Worm (Caenorhabditis elegans) whole organism, L4 larva: ENCODE results near the gene K02E11.3.

Source experiments
- fkh-10 ChIP-seq: fragments of 150-350 bp; optimal IDR thresholded peaks from 2 replicates; lab custom pipeline; 2014; ENCODE audit warnings: missing biosample characterization, missing genetic modification reagents, missing genetic modification characterization
- lin-13 ChIP-seq: fragments of 150-350 bp; optimal IDR thresholded peaks from 2 replicates; lab custom pipeline; 2014; ENCODE audit warnings: missing biosample characterization, missing genetic modification reagents, missing genetic modification characterization
- lin-39 ChIP-seq: fragments of 150-350 bp; optimal IDR thresholded peaks from 2 replicates; lab custom pipeline; 2014; ENCODE audit warnings: missing biosample characterization, missing genetic modification reagents, missing genetic modification characterization
- lir-3 ChIP-seq: sonication (generic microtip); optimal IDR thresholded peaks from 2 replicates; lab custom pipeline; 2016; ENCODE audit warnings: mild to moderate bottlenecking, missing genetic modification characterization, missing compliant biosample characterization
- lsy-2 ChIP-seq, 2 experiments: fragments of 150-350 bp in 1 of 2; sonication (generic microtip) in 1 of 2; optimal IDR thresholded peaks; 2 replicates each; lab custom pipeline; 2014 to 2017; ENCODE audit warnings: missing biosample characterization in 2 of 2, missing genetic modification characterization in 2 of 2
- unc-62 ChIP-seq, 3 experiments: fragments of 150-350 bp in 1 of 3; sonication (generic microtip); optimal IDR thresholded peaks in 2 of 3; peaks in 1 of 3; 1 replicate in 1 of 3; 2 replicates in 2 of 3; lab custom pipeline; 2014 to 2017; ENCODE audit warnings: missing biosample characterization in 3 of 3, missing genetic modification characterization in 3 of 3, missing genetic modification reagents in 3 of 3, missing genotype in 1 of 3
- zip-2 ChIP-seq: fragments of 150-350 bp; optimal IDR thresholded peaks from 2 replicates; lab custom pipeline; 2014; ENCODE audit warnings: missing biosample characterization, missing genetic modification characterization

DNA sequence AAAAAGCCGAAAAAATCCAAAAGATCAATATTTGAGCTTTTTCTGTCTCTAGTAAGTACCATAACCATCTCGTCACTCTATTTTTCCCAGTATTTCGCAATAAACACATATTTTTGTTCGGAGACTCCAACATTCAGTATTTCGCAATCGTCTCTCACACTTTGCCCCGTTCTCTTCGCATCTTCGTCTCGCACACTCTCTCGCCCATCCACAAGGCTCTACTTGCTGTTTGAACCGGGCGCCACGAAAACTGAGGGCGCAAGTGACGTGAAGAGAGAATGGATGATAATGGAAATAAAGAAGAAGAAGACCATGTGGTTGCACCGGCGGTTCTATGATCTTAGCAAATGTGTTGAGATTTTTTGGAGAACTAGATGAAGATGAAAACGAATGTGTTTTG lies 46.6 kb downstream of the K02E11.3 start:
- TF ChIP-seq lin-39 (tag; lab: Kevin White, UChicago), result peak; percentile 21
- no peak for TF ChIP-seq fkh-10 (GFP tag; lab: Kevin White, UChicago)
- peak; percentile 35 for TF ChIP-seq zip-2 (tag; lab: Kevin White, UChicago)
- peak; percentile 87 to 90 for TF ChIP-seq lsy-2 (tag; optimal IDR thresholded peaks at IDR 0.05; lab: Kevin White, UChicago)
- TF ChIP-seq lin-13 (GFP tag; lab: Kevin White, UChicago), result peak; percentile 94
- no peak for TF ChIP-seq lir-3 (tag; lab: Kevin White, UChicago)
- peak in 1 of 2 experiments; percentile 99 for TF ChIP-seq unc-62 (GFP tag; optimal IDR thresholded peaks at IDR 0.05 in 1 of 2; lab: Kevin White, UChicago)
- no peak for TF ChIP-seq unc-62 (tag; optimal IDR thresholded peaks at IDR 0.05; lab: Kevin White, UChicago)
